Worm (Caenorhabditis elegans): ENCODE data around the gene fbxb-77.

Gene fbxb-77

DNA sequence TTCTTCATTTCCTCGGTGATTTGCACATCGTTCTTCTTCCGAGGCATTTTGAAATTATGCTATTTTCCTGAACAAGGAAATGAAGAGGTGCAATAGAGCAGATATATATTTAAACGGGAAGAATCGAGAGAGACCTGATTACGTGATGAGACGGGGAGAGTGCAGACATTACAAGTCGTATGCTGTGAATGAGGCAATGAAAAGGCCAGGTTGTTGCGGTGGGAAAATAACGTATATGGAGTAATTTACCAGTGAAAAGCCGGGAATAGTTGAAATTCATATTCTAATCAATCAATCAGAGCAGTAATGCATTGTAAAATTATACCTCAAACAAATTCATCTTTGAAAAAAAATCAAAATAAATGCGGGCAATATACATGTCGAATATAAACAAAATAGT is 2.7 kb upstream of the fbxb-77 start, which contains the start of gene Y17G9B.8:
Gene Y17G9B.8 (minus strand): TSS at position 182 of the 400 bp plus-strand sequence.
- no peak for TF ChIP-seq gmeb-1 (tag; optimal IDR thresholded peaks at IDR 0.05)
- peak in 1 of 2 experiments; percentile 24 for TF ChIP-seq lsy-2 (tag; optimal IDR thresholded peaks at IDR 0.05)

DNA sequence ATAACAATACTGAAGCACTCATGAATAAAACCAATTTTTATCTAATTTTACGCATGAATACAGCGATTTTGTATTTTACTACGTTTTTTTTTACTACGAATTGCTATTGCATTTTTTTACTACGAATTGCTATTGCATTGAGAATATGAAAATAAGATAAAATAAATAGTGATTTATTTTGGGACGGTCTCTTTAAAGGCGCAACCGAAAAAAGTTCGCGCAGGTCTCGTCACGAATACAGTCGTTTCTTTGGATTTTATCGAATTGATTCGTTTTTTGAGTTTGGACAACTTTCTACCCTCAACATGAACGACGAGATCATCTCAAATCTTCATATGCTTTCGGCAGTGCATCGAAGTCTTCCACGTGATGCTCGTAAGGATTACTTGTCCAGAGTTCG is 4.1 kb downstream of the fbxb-77 start, which contains the start of gene Y17G9B.4:
Gene Y17G9B.4 (plus strand): TSS at position 306 of the 400 bp plus-strand sequence.
- TF ChIP-seq egl-27 (tag; optimal IDR thresholded peaks at IDR 0.05) = no peak
- no peak for TF ChIP-seq nhr-11 (tag; optimal IDR thresholded peaks at IDR 0.05)
- no peak for TF ChIP-seq mbf-1 (tag; optimal IDR thresholded peaks at IDR 0.05)
- TF ChIP-seq nhr-6 (tag; optimal IDR thresholded peaks at IDR 0.05) = no peak
- TF ChIP-seq Y55F3AM.14 (GFP tag; optimal IDR thresholded peaks at IDR 0.05) = no peak
- TF ChIP-seq elt-1 (tag; optimal IDR thresholded peaks at IDR 0.05) = no peak
- no peak for TF ChIP-seq unc-55 (GFP tag; optimal IDR thresholded peaks at IDR 0.05)
- TF ChIP-seq snpc-4 (tag; optimal IDR thresholded peaks at IDR 0.05) = no peak
- no peak for TF ChIP-seq ZK546.5 (tag; optimal IDR thresholded peaks at IDR 0.05)
- TF ChIP-seq aly-2 (tag; optimal IDR thresholded peaks at IDR 0.05) = no peak
- TF ChIP-seq sem-4 (tag; optimal IDR thresholded peaks at IDR 0.05) = no peak
- TF ChIP-seq blmp-1 (tag; optimal IDR thresholded peaks at IDR 0.05; ENCODE audit: insufficient read depth) = no peak
- TF ChIP-seq fos-1 (tag; optimal IDR thresholded peaks at IDR 0.05) = no peak
- no peak for TF ChIP-seq F13H6.1 (tag; optimal IDR thresholded peaks at IDR 0.05)
- no peak for TF ChIP-seq nhr-23 (tag; optimal IDR thresholded peaks at IDR 0.05)
- TF ChIP-seq lin-39 (tag; optimal IDR thresholded peaks at IDR 0.05) = no peak
- no peak for TF ChIP-seq ztf-11 (tag; optimal IDR thresholded peaks at IDR 0.05)
- no peak for TF ChIP-seq ceh-82 (tag; optimal IDR thresholded peaks at IDR 0.05)
- no peak for TF ChIP-seq elt-3 (tag; optimal IDR thresholded peaks at IDR 0.05)
- TF ChIP-seq nhr-21 (tag; optimal IDR thresholded peaks at IDR 0.05) = no peak

DNA sequence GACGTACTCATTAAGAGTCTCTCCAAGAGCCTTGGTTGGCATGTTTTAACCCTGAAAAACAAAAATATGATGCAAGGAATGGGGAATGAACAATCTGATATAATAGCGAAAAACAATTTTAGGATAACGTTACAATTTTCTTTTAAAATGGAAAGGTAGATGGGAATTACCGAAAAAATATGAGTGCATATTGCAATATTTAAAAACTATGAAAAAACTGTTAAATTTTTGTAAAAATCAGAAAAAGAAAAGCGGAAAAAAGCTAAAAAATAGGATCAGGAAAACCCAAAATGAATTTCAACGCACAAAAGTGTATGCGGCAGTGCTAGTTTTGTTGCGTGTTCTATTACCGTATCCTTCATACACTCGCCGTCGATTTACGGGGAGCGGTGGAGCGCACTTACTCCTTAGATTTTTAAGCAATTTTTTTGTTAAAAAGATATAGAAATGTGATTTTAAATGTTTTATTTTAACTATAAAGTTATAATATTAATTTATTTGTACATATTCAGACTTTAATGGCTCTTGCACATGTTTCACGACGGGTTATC is 6.2 kb downstream of the fbxb-77 start, which contains the start of the genes rpl-20 and Y17G9B.5:
Gene rpl-20 (minus strand): TSS at position 51 of the 551 bp plus-strand sequence.
Gene Y17G9B.5 (plus strand): TSS at position 513 of the 551 bp plus-strand sequence.
- TF ChIP-seq sma-3 (GFP tag; optimal IDR thresholded peaks at IDR 0.05) (peak; percentile 100), crh-2 (tag; optimal IDR thresholded peaks at IDR 0.05) (peak; percentile 100), gmeb-1 (tag; optimal IDR thresholded peaks at IDR 0.05) (peak; percentile 98), F13H6.1 (tag; optimal IDR thresholded peaks at IDR 0.05) (peak; percentile 100), fos-1 (tag; optimal IDR thresholded peaks at IDR 0.05) (peak; percentile 100), mdl-1 (tag; optimal IDR thresholded peaks at IDR 0.05) (peak; percentile 54 to 94), nhr-6 (tag; optimal IDR thresholded peaks at IDR 0.05) (peak; percentile 100), unc-39 (tag; optimal IDR thresholded peaks at IDR 0.05) (peak; percentile 77), unc-62 (GFP tag; optimal IDR thresholded peaks at IDR 0.05) (peak; percentile 100), ztf-4 (tag; optimal IDR thresholded peaks at IDR 0.05) (peak; percentile 100), lin-39 (tag; optimal IDR thresholded peaks at IDR 0.05) (peak; percentile 94), nhr-11 (tag; optimal IDR thresholded peaks at IDR 0.05) (peak; percentile 85), blmp-1 (tag; optimal IDR thresholded peaks at IDR 0.05; ENCODE audit: insufficient read depth) (peak; percentile 98), ceh-82 (tag; optimal IDR thresholded peaks at IDR 0.05) (peak; percentile 97), sem-4 (tag; optimal IDR thresholded peaks at IDR 0.05) (peak; percentile 100), unc-55 (GFP tag; optimal IDR thresholded peaks at IDR 0.05) (peak; percentile 100), egl-27 (tag; optimal IDR thresholded peaks at IDR 0.05) (peak; percentile 100), ZK546.5 (tag; optimal IDR thresholded peaks at IDR 0.05) (peak; percentile 94), nhr-21 (tag; optimal IDR thresholded peaks at IDR 0.05) (peak; percentile 100), nhr-129 (tag; optimal IDR thresholded peaks at IDR 0.05) (peak; percentile 99), ztf-1 (GFP tag; conservative IDR thresholded peaks at IDR 0.05) (peak; percentile 84; the same call in 1 of the 2 replicates), nhr-25 (tag; optimal IDR thresholded peaks at IDR 0.05) (peak; percentile 100), R02D3.7 (tag; optimal IDR thresholded peaks at IDR 0.05) (peak; percentile 100), aly-2 (tag; optimal IDR thresholded peaks at IDR 0.05) (no peak), dmd-4 (tag; optimal IDR thresholded peaks at IDR 0.05) (peak; percentile 84), alr-1 (tag; optimal IDR thresholded peaks at IDR 0.05) (peak; percentile 97), ceh-16 (tag; optimal IDR thresholded peaks at IDR 0.05) (peak; percentile 99), lin-11 (tag; optimal IDR thresholded peaks at IDR 0.05) (peak; percentile 98), elt-3 (tag; optimal IDR thresholded peaks at IDR 0.05) (no peak), lsy-2 (tag; optimal IDR thresholded peaks at IDR 0.05) (peak; percentile 100), zag-1 (tag; optimal IDR thresholded peaks at IDR 0.05) (peak; percentile 98), nhr-237 (tag; optimal IDR thresholded peaks at IDR 0.05) (peak; percentile 94), snpc-4 (tag; optimal IDR thresholded peaks at IDR 0.05) (peak; percentile 95), mbf-1 (tag; optimal IDR thresholded peaks at IDR 0.05) (peak; percentile 71), Y55F3AM.14 (GFP tag; optimal IDR thresholded peaks at IDR 0.05) (peak; percentile 100), ama-1 (optimal IDR thresholded peaks at IDR 0.05) (peak; percentile 95), peb-1 (tag; optimal IDR thresholded peaks at IDR 0.05) (no peak), nhr-10 (tag; optimal IDR thresholded peaks at IDR 0.05) (peak; percentile 96), sma-9 (GFP tag; optimal IDR thresholded peaks at IDR 0.05) (peak; percentile 100), sma-9 (tag; optimal IDR thresholded peaks at IDR 0.05) (no peak), skn-1 (tag; optimal IDR thresholded peaks at IDR 0.05) (peak; percentile 97), nhr-12 (tag; optimal IDR thresholded peaks at IDR 0.05) (peak; percentile 83), elt-1 (tag; optimal IDR thresholded peaks at IDR 0.05) (peak; percentile 52), ztf-11 (tag; optimal IDR thresholded peaks at IDR 0.05) (peak; percentile 74), lin-13 (GFP tag; optimal IDR thresholded peaks at IDR 0.05) (peak; percentile 99)
